Worm (Caenorhabditis elegans): ENCODE data around the gene unc-25.

DNA sequence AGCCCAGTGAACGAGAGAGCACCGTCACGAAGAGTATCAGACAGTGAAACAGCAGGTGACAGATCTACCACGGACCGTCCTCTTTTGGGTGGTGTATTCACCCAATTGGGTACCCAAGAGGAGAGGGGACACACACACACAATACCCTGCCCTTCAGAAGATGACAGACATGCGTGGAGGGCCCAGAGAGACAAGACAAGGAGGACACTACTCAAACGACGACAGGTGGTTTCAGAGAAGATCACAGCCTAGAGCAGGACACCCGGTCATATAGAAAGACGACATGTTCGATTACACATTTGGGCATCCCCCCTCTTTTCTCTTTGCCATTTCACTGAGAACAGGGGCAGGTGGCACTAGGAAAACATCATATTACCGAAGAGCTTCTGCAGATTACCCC, 48.2 kb upstream of the unc-25 start:
- TF ChIP-seq lin-13 (tag; optimal IDR thresholded peaks at IDR 0.05) (no peak), elt-3 (tag; optimal IDR thresholded peaks at IDR 0.05) (no peak), nhr-237 (tag; optimal IDR thresholded peaks at IDR 0.05) (no peak), unc-39 (tag; optimal IDR thresholded peaks at IDR 0.05) (no peak), ces-1 (GFP tag; optimal IDR thresholded peaks at IDR 0.05) (no peak), nhr-76 (tag; optimal IDR thresholded peaks at IDR 0.05) (no peak), mls-2 (tag; optimal IDR thresholded peaks at IDR 0.05) (no peak), elt-1 (tag; optimal IDR thresholded peaks at IDR 0.05; ENCODE audit: borderline replicate concordance, insufficient read depth) (no peak), sem-2 (GFP tag; optimal IDR thresholded peaks at IDR 0.05) (no peak), tbx-8 (GFP tag; optimal IDR thresholded peaks at IDR 0.05) (no peak)

All from whole organism, mixed stage, embryonic.